Worm (Caenorhabditis elegans) whole organism, dauer: ENCODE data around the gene F40H3.2.

Experiments used
- unc-62 ChIP-seq: sonication (generic microtip); optimal IDR thresholded peaks from 2 replicates; lab custom pipeline; 2017; ENCODE audit warnings: missing biosample characterization, missing genetic modification reagents, missing genetic modification characterization

Gene F40H3.2

DNA sequence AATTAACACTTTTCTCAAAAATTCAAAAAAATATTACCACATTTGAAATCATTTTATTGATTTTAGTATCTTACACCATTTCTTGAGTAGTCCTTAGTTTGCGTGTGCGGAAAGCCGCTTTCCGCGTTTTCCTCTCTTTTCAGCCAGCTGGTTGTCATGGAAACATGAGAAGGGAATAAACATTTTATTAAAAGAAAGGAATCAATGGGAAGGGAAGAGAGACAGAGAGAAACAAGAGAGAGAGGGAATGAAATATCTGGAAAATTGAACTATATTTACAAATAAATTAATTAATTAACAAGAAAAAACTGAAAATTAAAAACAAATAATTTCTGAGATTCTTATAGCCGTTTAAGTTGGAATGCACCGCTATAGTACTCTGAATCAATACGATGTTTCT is 45.9 kb downstream of the F40H3.2 start, which contains the start of gene mks-2:
Gene mks-2 (minus strand): TSS at position 101 of the 400 bp plus-strand sequence.
- TF ChIP-seq unc-62 (GFP tag; lab: Kevin White, UChicago): no peak

DNA sequence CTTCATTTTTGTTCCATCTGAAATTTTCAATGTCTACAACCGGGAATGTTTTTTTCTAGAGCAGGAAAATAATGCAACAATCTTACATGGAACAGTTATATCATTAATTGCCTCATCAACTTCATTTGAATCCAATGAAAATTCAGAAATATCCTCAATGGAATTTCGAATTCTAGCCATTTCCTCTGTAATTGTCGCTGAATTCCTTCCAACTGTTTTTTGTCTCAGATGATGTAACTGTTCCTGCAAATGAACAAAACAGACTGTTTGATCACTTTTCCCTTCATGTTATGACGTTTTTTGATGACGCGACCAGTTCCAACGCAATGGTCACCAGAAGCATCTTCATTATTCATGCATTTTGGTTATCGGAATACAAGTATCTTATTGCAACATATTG is 48.0 kb downstream of the F40H3.2 start:
- no peak for TF ChIP-seq unc-62 (GFP tag; lab: Kevin White, UChicago)

DNA sequence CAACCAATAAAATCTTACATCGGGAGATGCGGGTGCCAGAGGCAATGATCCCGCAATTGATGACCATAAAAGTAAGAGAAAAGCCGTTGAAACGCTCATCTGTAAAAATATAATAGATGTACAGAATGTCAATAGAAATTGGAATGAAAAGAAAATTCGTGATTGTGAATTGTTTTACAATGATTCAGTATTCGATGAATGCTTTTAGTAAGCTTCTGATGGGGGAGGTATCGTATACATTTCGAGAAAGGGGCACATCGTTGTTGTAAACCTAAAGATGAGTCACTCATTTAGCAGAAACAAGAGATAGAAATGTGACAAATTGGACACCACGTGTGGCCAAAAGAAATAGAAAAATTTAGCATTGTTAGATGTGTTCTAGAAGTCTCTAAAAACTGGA is 49.1 kb downstream of the F40H3.2 start, which contains the start of gene C30B5.6:
Gene C30B5.6 (minus strand): TSS at position 101 of the 400 bp plus-strand sequence.
- TF ChIP-seq unc-62 (GFP tag; lab: Kevin White, UChicago): no peak

DNA sequence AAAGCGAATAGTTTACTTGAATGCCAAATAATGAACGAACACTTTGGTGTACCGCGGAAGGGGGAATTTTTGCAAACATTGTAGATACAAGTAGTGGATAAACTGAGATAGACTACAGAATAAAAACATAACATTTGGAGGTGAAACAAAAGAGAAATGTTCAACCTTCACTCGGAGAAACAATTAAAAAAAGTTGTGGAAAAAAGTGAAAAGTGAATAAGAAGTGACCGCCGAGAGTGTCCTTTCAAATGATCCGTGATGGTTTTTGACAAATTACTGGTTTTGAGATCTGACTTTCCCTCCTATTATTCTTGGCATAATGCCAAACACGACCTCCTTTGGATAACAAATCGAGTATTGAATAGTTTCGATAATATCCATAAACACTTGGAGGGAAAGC is 50.3 kb downstream of the F40H3.2 start:
- TF ChIP-seq unc-62 (GFP tag; lab: Kevin White, UChicago): no peak
